Worm (Caenorhabditis elegans) whole organism, young adult: ENCODE results near the gene T11G6.5.

Source experiments
- B0261.1 ChIP-seq: sonication (generic microtip); optimal IDR thresholded peaks from 2 replicates; lab custom pipeline; 2016; ENCODE audit warnings: mild to moderate bottlenecking, missing genetic modification characterization, moderate library complexity, missing compliant biosample characterization
- C17E4.6 ChIP-seq: fragments of 200-800 bp; sonication (Bioruptor generic); IDR thresholded peaks from 2 replicates; pipeline ENCODE4 v1.3.6; 2022; ENCODE audit warnings: missing genetic modification reagents, missing genetic modification characterization, missing compliant biosample characterization
- F37B4.10 ChIP-seq: fragments of 200-800 bp; sonication (Bioruptor generic); IDR thresholded peaks from 2 replicates; pipeline ENCODE4 v1.3.6; 2022; ENCODE audit warnings: missing genetic modification characterization, missing compliant biosample characterization
- F52B5.7 ChIP-seq: sonication (generic microtip); optimal IDR thresholded peaks from 2 replicates; lab custom pipeline; 2016; ENCODE audit warnings: mild to moderate bottlenecking, missing genetic modification characterization, missing compliant biosample characterization
- F57A8.1 ChIP-seq: fragments of 200-800 bp; sonication (Bioruptor generic); optimal IDR thresholded peaks from 2 replicates; lab custom pipeline; 2018; ENCODE audit warnings: mild to moderate bottlenecking, missing genetic modification characterization, moderate library complexity, missing compliant biosample characterization
- Y53G8AR.9 ChIP-seq: fragments of 200-800 bp; sonication (Bioruptor generic); conservative IDR thresholded peaks from 2 replicates; pipeline ENCODE4 v1.3.6; 2022; ENCODE audit warnings: missing genetic modification reagents, missing genetic modification characterization, missing compliant biosample characterization
- akir-1 ChIP-seq: fragments of 200-800 bp; sonication (Bioruptor generic); optimal IDR thresholded peaks from 2 replicates; lab custom pipeline; 2018; ENCODE audit warnings: mild to moderate bottlenecking, missing genetic modification characterization, moderate library complexity, missing compliant biosample characterization
- aptf-3 ChIP-seq: fragments of 200-800 bp; sonication (Bioruptor generic); IDR thresholded peaks from 2 replicates; pipeline ENCODE4 v1.3.6; 2022; ENCODE audit warnings: missing genetic modification characterization, missing compliant biosample characterization
- atf-7 ChIP-seq: sonication (generic microtip); optimal IDR thresholded peaks from 2 replicates; lab custom pipeline; 2017; ENCODE audit warnings: mild to moderate bottlenecking, missing genetic modification characterization, missing compliant biosample characterization
- athp-1 ChIP-seq: sonication (generic microtip); optimal IDR thresholded peaks from 2 replicates; lab custom pipeline; 2017; ENCODE audit warnings: mild to moderate bottlenecking, missing genetic modification characterization, missing compliant biosample characterization
- bed-1 ChIP-seq: fragments of 200-800 bp; sonication (Bioruptor generic); IDR thresholded peaks from 2 replicates; pipeline ENCODE4 v1.3.6; 2022; ENCODE audit warnings: missing genetic modification reagents, missing genetic modification characterization, missing compliant biosample characterization
- cebp-1 ChIP-seq, 2 experiments: fragments of 200-800 bp in 1 of 2; sonication (Bioruptor generic) in 1 of 2; sonication (generic microtip) in 1 of 2; IDR thresholded peaks in 1 of 2; optimal IDR thresholded peaks in 1 of 2; 2 replicates each; pipeline versions ENCODE4 v1.3.6 to Lab custom; 2017 to 2022; ENCODE audit warnings: missing compliant biosample characterization in 2 of 2, missing genetic modification characterization in 2 of 2, mild to moderate bottlenecking in 1 of 2, missing genetic modification reagents in 1 of 2, moderate library complexity in 1 of 2
- dox-1 ChIP-seq: fragments of 200-800 bp; sonication (Bioruptor generic); IDR thresholded peaks from 2 replicates; pipeline ENCODE4 v1.3.6; 2022; ENCODE audit warnings: missing genetic modification reagents, missing genetic modification characterization, missing compliant biosample characterization
- dpl-1 ChIP-seq: fragments of 150-350 bp; optimal IDR thresholded peaks from 2 replicates; lab custom pipeline; 2014; ENCODE audit warnings: missing biosample characterization, missing genetic modification reagents, missing genetic modification characterization
- efl-1 ChIP-seq: fragments of 150-350 bp; optimal IDR thresholded peaks from 2 replicates; lab custom pipeline; 2014; ENCODE audit warnings: missing biosample characterization, missing genetic modification reagents, missing genetic modification characterization
- egl-18 ChIP-seq: fragments of 200-800 bp; sonication (Bioruptor generic); IDR thresholded peaks from 2 replicates; pipeline ENCODE4 v1.3.6; 2022; ENCODE audit warnings: missing genetic modification reagents, missing genetic modification characterization, missing compliant biosample characterization
- ekl-4 ChIP-seq: fragments of 200-800 bp; sonication (Bioruptor generic); IDR thresholded peaks from 2 replicates; pipeline ENCODE4 v1.3.6; 2022; ENCODE audit warnings: missing genetic modification reagents, missing genetic modification characterization, missing compliant biosample characterization
- fkh-3 ChIP-seq: sonication (generic microtip); optimal IDR thresholded peaks from 2 replicates; lab custom pipeline; 2016; ENCODE audit warnings: mild to moderate bottlenecking, missing genetic modification characterization, missing compliant biosample characterization
- gei-17 ChIP-seq: fragments of 200-800 bp; sonication (Bioruptor generic); optimal IDR thresholded peaks from 2 replicates; lab custom pipeline; 2018; ENCODE audit warnings: mild to moderate bottlenecking, missing genetic modification characterization, missing compliant biosample characterization
- hlh-26 ChIP-seq: fragments of 200-800 bp; sonication (Bioruptor generic); conservative IDR thresholded peaks from 2 replicates; pipeline ENCODE4 v1.3.6; 2022; ENCODE audit warnings: missing genetic modification reagents, missing genetic modification characterization, missing compliant biosample characterization
- hmg-1.2 ChIP-seq: fragments of 200-800 bp; sonication (Bioruptor generic); IDR thresholded peaks from 2 replicates; pipeline ENCODE4 v1.3.6; 2022; ENCODE audit warnings: missing genetic modification reagents, missing genetic modification characterization, missing compliant biosample characterization
- hrde-1 ChIP-seq: sonication (generic microtip); optimal IDR thresholded peaks from 2 replicates; lab custom pipeline; 2016; ENCODE audit warnings: missing genetic modification characterization, mild to moderate bottlenecking, missing compliant biosample characterization, moderate library complexity, missing genotype, missing genetic modification reagents, borderline replicate concordance
- lag-1 ChIP-seq: fragments of 200-800 bp; sonication (Bioruptor generic); IDR thresholded peaks from 2 replicates; pipeline ENCODE4 v1.3.6; 2022; ENCODE audit warnings: missing genetic modification reagents, missing genetic modification characterization, missing compliant biosample characterization
- lin-54 ChIP-seq: fragments of 200-800 bp; sonication (Bioruptor generic); optimal IDR thresholded peaks from 2 replicates; lab custom pipeline; 2018; ENCODE audit warnings: mild to moderate bottlenecking, missing genetic modification characterization, missing compliant biosample characterization
- lsy-27 ChIP-seq: sonication (generic microtip); optimal IDR thresholded peaks from 2 replicates; lab custom pipeline; 2017; ENCODE audit warnings: missing genetic modification characterization, mild to moderate bottlenecking, missing compliant biosample characterization, antibody characterized with exemption, missing genotype, borderline replicate concordance; ENCODE audit not compliant: insufficient read depth
- madf-3 ChIP-seq: fragments of 200-800 bp; sonication (Bioruptor generic); IDR thresholded peaks from 2 replicates; pipeline ENCODE4 v1.3.6; 2022; ENCODE audit warnings: missing genetic modification reagents, missing genetic modification characterization, missing compliant biosample characterization
- mcd-1 ChIP-seq: fragments of 200-800 bp; sonication (Bioruptor generic); IDR thresholded peaks from 2 replicates; pipeline ENCODE4 v1.3.6; 2022; ENCODE audit warnings: missing genetic modification reagents, missing genetic modification characterization, missing compliant biosample characterization
- nhr-120 ChIP-seq: fragments of 200-800 bp; sonication (Bioruptor generic); IDR thresholded peaks from 2 replicates; pipeline ENCODE4 v1.3.6; 2022; ENCODE audit warnings: missing genetic modification characterization, missing compliant biosample characterization
- nhr-27 ChIP-seq: fragments of 200-800 bp; sonication (Bioruptor generic); optimal IDR thresholded peaks from 2 replicates; lab custom pipeline; 2018; ENCODE audit warnings: mild to moderate bottlenecking, missing genetic modification characterization, moderate library complexity, missing compliant biosample characterization
- rpc-1 ChIP-seq, 2 experiments: fragments of 150-350 bp in 1 of 2; sonication (generic microtip) in 1 of 2; optimal IDR thresholded peaks; 2 replicates each; lab custom pipeline; 2014 to 2018; ENCODE audit warnings: missing biosample characterization in 1 of 2, missing genetic modification characterization in 1 of 2, missing genetic modification reagents in 1 of 2, missing genotype in 1 of 2
- sdz-38 ChIP-seq: sonication (generic microtip); optimal IDR thresholded peaks from 2 replicates; lab custom pipeline; 2016; ENCODE audit warnings: missing genotype, missing genetic modification characterization, missing compliant biosample characterization
- sea-2 ChIP-seq: fragments of 200-800 bp; sonication (Bioruptor generic); IDR thresholded peaks from 2 replicates; pipeline ENCODE4 v1.3.6; 2022; ENCODE audit warnings: missing genetic modification characterization, missing compliant biosample characterization
- snpc-1.3 ChIP-seq: sonication (generic microtip); optimal IDR thresholded peaks from 2 replicates; lab custom pipeline; 2017; ENCODE audit warnings: missing genetic modification characterization, mild to moderate bottlenecking, missing compliant biosample characterization, antibody characterized with exemption, moderate library complexity, missing genotype, missing genetic modification reagents; ENCODE audit not compliant: insufficient read depth
- snpc-3.4 ChIP-seq: sonication (generic microtip); optimal IDR thresholded peaks from 2 replicates; lab custom pipeline; 2017; ENCODE audit warnings: missing genetic modification characterization, mild to moderate bottlenecking, missing compliant biosample characterization, antibody characterized with exemption, moderate library complexity, missing genotype, missing genetic modification reagents
- snpc-4 ChIP-seq, 5 experiments: fragments of 150-350 bp in 1 of 5; sonication (generic microtip) in 4 of 5; optimal IDR thresholded peaks; 2 replicates each; lab custom pipeline; 2014 to 2018; ENCODE audit warnings: missing genetic modification characterization in 5 of 5, missing biosample characterization in 3 of 5, antibody characterized with exemption in 2 of 5, mild to moderate bottlenecking in 2 of 5, missing compliant biosample characterization in 2 of 5, missing genotype in 2 of 5, moderate library complexity in 2 of 5, missing genetic modification reagents in 1 of 5
- tbp1 ChIP-seq: fragments of 200-800 bp; sonication (Bioruptor generic); optimal IDR thresholded peaks from 2 replicates; lab custom pipeline; 2018; ENCODE audit warnings: mild to moderate bottlenecking, missing genetic modification characterization, missing compliant biosample characterization
- tbx-9 ChIP-seq: sonication (generic microtip); optimal IDR thresholded peaks from 2 replicates; lab custom pipeline; 2016; ENCODE audit warnings: borderline replicate concordance, missing genetic modification characterization, inconsistent platforms, missing compliant biosample characterization
- tlf-1 ChIP-seq: fragments of 200-800 bp; sonication (Bioruptor generic); optimal IDR thresholded peaks from 2 replicates; lab custom pipeline; 2018; ENCODE audit warnings: mild to moderate bottlenecking, missing genetic modification characterization, missing compliant biosample characterization
- xnd-1 ChIP-seq: sonication (generic microtip); optimal IDR thresholded peaks from 2 replicates; lab custom pipeline; 2016; ENCODE audit warnings: missing genotype, missing genetic modification reagents, missing genetic modification characterization, missing compliant biosample characterization
- ztf-22 ChIP-seq: fragments of 200-800 bp; sonication (Bioruptor generic); optimal IDR thresholded peaks from 2 replicates; lab custom pipeline; 2018; ENCODE audit warnings: mild to moderate bottlenecking, missing genetic modification characterization, moderate library complexity, missing compliant biosample characterization
- ztf-3 ChIP-seq: fragments of 200-800 bp; sonication (Bioruptor generic); optimal IDR thresholded peaks from 2 replicates; lab custom pipeline; 2018; ENCODE audit warnings: mild to moderate bottlenecking, missing genetic modification characterization, missing compliant biosample characterization

The T11G6.5 gene

DNA sequence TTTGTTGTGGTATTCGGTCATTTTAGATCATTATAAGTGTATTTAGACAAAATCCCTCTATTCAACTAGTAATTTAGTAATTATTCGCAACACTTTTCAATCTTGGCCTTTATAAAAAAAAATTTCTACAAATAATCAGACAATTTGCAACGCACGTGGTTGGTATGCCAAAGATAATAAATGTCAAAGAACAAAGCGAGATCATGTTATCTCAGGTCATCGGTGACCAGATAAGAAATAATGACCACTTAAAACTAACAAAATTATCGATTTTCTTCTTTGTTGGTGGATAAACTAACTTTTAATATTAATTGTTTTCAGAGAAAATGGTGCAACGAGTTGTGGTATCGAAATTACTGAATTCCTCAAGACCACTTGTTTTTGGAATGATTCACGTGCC lies 38.7 kb upstream of the T11G6.5 start, which contains the start of gene F13E9.13:
Gene F13E9.13, plus strand, starts transcription at position 317 of the 400 bp plus-strand sequence.
- TF ChIP-seq athp-1 (no peak), efl-1 (GFP tag; lab: Kevin White, UChicago) (no peak), tbp1 (GFP tag; lab: Kevin White, UChicago) (no peak), dox-1 (GFP tag; lab: Robert Waterston, UW) (no peak), Y53G8AR.9 (no peak), snpc-3.4 (no peak), bed-1 (GFP tag; lab: Robert Waterston, UW) (no peak), dpl-1 (no peak), nhr-120 (no peak), ekl-4 (GFP tag; lab: Robert Waterston, UW) (no peak), akir-1 (GFP tag; lab: Kevin White, UChicago) (no peak), hrde-1 (tag; lab: Kevin White, UChicago) (no peak), lin-54 (no peak), fkh-3 (tag; lab: Kevin White, UChicago) (no peak), tlf-1 (no peak), egl-18 (GFP tag; lab: Robert Waterston, UW) (no peak), F57A8.1 (GFP tag; lab: Kevin White, UChicago) (no peak), cebp-1 (GFP tag; IDR thresholded peaks at IDR 0.05; lab: Robert Waterston, UW) (no peak), cebp-1 (tag; optimal IDR thresholded peaks at IDR 0.05; lab: Kevin White, UChicago) (no peak), gei-17 (GFP tag; lab: Kevin White, UChicago) (no peak)

DNA sequence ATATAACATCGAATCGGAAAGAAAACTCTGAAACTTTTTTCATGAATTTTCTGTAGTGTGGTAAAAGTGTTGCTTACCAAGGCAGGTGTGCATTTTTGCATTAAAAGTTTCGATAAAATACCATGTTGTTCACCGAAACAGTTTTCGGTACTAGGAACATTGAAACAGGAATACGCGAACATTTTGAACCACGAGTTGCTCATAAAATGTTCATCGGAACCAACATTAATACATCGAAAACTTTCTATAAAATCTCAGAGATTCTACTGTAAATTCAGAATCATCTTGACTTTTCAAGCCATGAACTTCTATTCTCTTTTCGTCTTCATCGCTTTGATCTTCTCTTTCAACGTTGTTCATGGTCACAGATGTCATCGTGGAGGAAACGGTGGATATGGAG lies 37.7 kb upstream of the T11G6.5 start, which contains the start of gene fipr-15:
Gene fipr-15, plus strand, starts transcription at position 301 of the 400 bp plus-strand sequence.
- TF ChIP-seq rpc-1 (optimal IDR thresholded peaks at IDR 0.05; lab: Kevin White, UChicago) (no peak), rpc-1 (tag; optimal IDR thresholded peaks at IDR 0.05; lab: Kevin White, UChicago) (no peak), bed-1 (GFP tag; lab: Robert Waterston, UW) (no peak), akir-1 (GFP tag; lab: Kevin White, UChicago) (no peak), snpc-4 (GFP tag; optimal IDR thresholded peaks at IDR 0.05; lab: Kevin White, UChicago) (no peak), snpc-4 (tag; optimal IDR thresholded peaks at IDR 0.05; lab: Kevin White, UChicago) (no peak), lsy-27 (tag; lab: Kevin White, UChicago) (no peak), C17E4.6 (GFP tag; lab: Robert Waterston, UW) (no peak), nhr-27 (tag; lab: Kevin White, UChicago) (no peak), sea-2 (GFP tag; lab: Robert Waterston, UW) (no peak), F37B4.10 (no peak), sdz-38 (tag; lab: Kevin White, UChicago) (no peak), atf-7 (tag; lab: Kevin White, UChicago) (no peak), mcd-1 (GFP tag; lab: Robert Waterston, UW) (no peak), xnd-1 (no peak)

- TF ChIP-seq athp-1 (no peak), B0261.1 (tag; lab: Kevin White, UChicago) (no peak), lsy-27 (tag; lab: Kevin White, UChicago) (no peak), hmg-1.2 (no peak), tbx-9 (tag; lab: Kevin White, UChicago) (no peak), ztf-3 (GFP tag; lab: Kevin White, UChicago) (no peak), fkh-3 (tag; lab: Kevin White, UChicago) (no peak), F52B5.7 (no peak), lag-1 (GFP tag; lab: Robert Waterston, UW) (no peak), hlh-26 (GFP tag; lab: Robert Waterston, UW) (no peak), F57A8.1 (GFP tag; lab: Kevin White, UChicago) (no peak), F37B4.10 (no peak), snpc-1.3 (no peak), ztf-22 (GFP tag; lab: Kevin White, UChicago) (no peak), madf-3 (no peak), aptf-3 (GFP tag; lab: Robert Waterston, UW) (no peak), rpc-1 (optimal IDR thresholded peaks at IDR 0.05; lab: Kevin White, UChicago) (no peak), rpc-1 (tag; optimal IDR thresholded peaks at IDR 0.05; lab: Kevin White, UChicago) (no peak)
Measured at ce11 chrIV:10879542-10879941, 37.0 kb upstream of the T11G6.5 start, which contains the start of gene sdz-13. Gene sdz-13, minus strand, starts transcription at chrIV:10879642.
